Fruit fly (Drosophila melanogaster) whole organism, adult: Measurements from ENCODE around the gene spdo.

Source experiments
- CG11617 ChIP-seq: fragments of 200-800 bp; sonication (Bioruptor generic); optimal IDR thresholded peaks from 2 replicates; lab custom pipeline; 2017; ENCODE audit warnings: mild to moderate bottlenecking, missing biosample characterization, missing genetic modification reagents, missing genetic modification characterization
- Clk ChIP-seq: fragments of 200-800 bp; sonication (Bioruptor generic); optimal IDR thresholded peaks from 2 replicates; lab custom pipeline; 2017; ENCODE audit warnings: missing biosample characterization, missing genetic modification characterization

DNA sequence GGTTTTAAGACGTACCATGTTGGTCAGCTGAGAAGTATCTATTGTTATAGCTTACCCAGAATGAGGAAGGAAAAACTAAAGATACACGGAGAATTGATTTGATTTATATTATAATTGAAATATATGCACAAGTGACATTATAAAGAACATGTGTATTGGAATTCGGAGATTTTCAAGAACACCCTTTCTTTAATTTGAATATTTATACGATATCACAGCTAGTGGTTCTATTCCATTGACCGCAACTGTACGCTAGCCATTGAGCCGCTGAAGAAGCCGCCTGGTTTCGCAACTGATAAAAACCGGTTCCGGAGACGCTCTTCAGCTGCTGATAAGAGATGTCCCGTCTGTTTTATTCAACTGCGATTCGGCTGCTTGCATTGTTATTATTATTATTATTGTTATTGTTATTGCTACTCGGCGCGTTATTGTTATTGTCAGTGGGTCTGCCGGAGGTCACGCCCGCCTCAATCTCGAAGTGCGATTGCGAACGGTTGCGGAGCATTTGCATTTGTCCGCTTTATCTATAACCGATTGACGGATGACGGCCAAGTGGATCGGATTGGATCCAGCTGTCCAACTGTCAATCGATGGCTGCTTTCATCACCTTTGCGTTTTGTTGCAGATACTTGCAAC is 14.8 kb upstream of the spdo start:
- TF ChIP-seq Clk (no peak), CG11617 (GFP tag; lab: Kevin White, UChicago) (no peak)
